Worm (Caenorhabditis elegans) whole organism, young adult: ENCODE measurements around the gene Y40C5A.4.
"Not testable (repeated sequence)": the region's sequence is repeated elsewhere in the genome, so short reads cannot be mapped to it uniquely, and the experiment has no call there.

Experiments used
- ama-1 ChIP-seq, 3 experiments: fragments of 150-350 bp in 1 of 3; sonication (generic microtip) in 2 of 3; optimal IDR thresholded peaks; 2 replicates each; lab custom pipeline; 2014 to 2018; ENCODE audit warnings: missing biosample characterization in 2 of 3, missing genetic modification characterization in 2 of 3, missing genetic modification reagents in 2 of 3
- egrh-3 ChIP-seq: fragments of 200-800 bp; sonication (Bioruptor generic); IDR thresholded peaks from 2 replicates; pipeline ENCODE4 v1.3.6; 2022; ENCODE audit warnings: missing genetic modification reagents, missing genetic modification characterization, missing compliant biosample characterization
- ets-4 ChIP-seq: fragments of 200-800 bp; sonication (Bioruptor generic); optimal IDR thresholded peaks from 2 replicates; lab custom pipeline; 2018; ENCODE audit warnings: mild to moderate bottlenecking, missing genetic modification characterization, missing compliant biosample characterization
- him-1 ChIP-seq: sonication (generic microtip); optimal IDR thresholded peaks from 2 replicates; lab custom pipeline; 2016; ENCODE audit warnings: missing genotype, missing genetic modification reagents, missing genetic modification characterization, missing compliant biosample characterization
- hsf-1 ChIP-seq: fragments of 200-800 bp; sonication (Bioruptor generic); IDR thresholded peaks from 2 replicates; pipeline ENCODE4 v1.3.6; 2022; ENCODE audit warnings: missing genetic modification reagents, missing genetic modification characterization, missing compliant biosample characterization
- lin-40 ChIP-seq: sonication (generic microtip); optimal IDR thresholded peaks from 2 replicates; lab custom pipeline; 2016; ENCODE audit warnings: missing genetic modification characterization, mild to moderate bottlenecking, missing compliant biosample characterization, missing genotype, missing genetic modification reagents
- nfyb-1 ChIP-seq: fragments of 200-800 bp; sonication (Bioruptor generic); IDR thresholded peaks from 2 replicates; pipeline ENCODE4 v1.3.6; 2022; ENCODE audit warnings: missing genetic modification reagents, missing genetic modification characterization, missing compliant biosample characterization
- nhr-179 ChIP-seq: sonication (generic microtip); optimal IDR thresholded peaks from 2 replicates; lab custom pipeline; 2016; ENCODE audit warnings: mild to moderate bottlenecking, missing genetic modification characterization, missing compliant biosample characterization
- pha-4 ChIP-seq: fragments of 150-350 bp; sonication (generic microtip); optimal IDR thresholded peaks from 2 replicates; lab custom pipeline; 2014; ENCODE audit warnings: missing biosample characterization, missing genetic modification reagents, missing genetic modification characterization
- snpc-4 ChIP-seq, 5 experiments: fragments of 150-350 bp in 1 of 5; sonication (generic microtip) in 4 of 5; optimal IDR thresholded peaks; 2 replicates each; lab custom pipeline; 2014 to 2018; ENCODE audit warnings: missing genetic modification characterization in 5 of 5, missing biosample characterization in 3 of 5, antibody characterized with exemption in 2 of 5, mild to moderate bottlenecking in 2 of 5, missing compliant biosample characterization in 2 of 5, missing genotype in 2 of 5, moderate library complexity in 2 of 5, missing genetic modification reagents in 1 of 5
- tlf-1 ChIP-seq: fragments of 200-800 bp; sonication (Bioruptor generic); optimal IDR thresholded peaks from 2 replicates; lab custom pipeline; 2018; ENCODE audit warnings: mild to moderate bottlenecking, missing genetic modification characterization, missing compliant biosample characterization
- ztf-22 ChIP-seq: fragments of 200-800 bp; sonication (Bioruptor generic); optimal IDR thresholded peaks from 2 replicates; lab custom pipeline; 2018; ENCODE audit warnings: mild to moderate bottlenecking, missing genetic modification characterization, moderate library complexity, missing compliant biosample characterization

DNA sequence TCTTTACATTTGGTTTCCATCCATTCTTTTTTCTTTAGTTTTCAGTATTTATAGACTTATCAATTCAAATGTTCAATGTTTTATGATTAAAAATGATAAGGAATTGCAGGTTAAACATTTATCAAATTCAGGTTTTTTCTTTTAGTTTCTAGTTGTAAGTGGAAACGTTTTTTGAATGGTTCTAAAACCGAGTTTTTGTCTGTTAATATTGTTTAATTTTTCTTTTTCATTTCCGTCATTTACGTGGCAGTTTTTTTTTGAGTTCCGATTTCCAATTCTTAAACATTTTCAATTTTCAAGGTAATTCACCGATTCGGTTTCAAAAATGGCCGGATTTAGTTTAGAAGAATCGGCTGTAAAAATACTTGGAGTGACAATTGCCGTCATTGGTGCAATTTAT is 9.9 kb upstream of the Y40C5A.4 start, which contains the start of gene T12B3.3:
- not testable (repeated sequence) for TF ChIP-seq pha-4; nfyb-1 (GFP tag; lab: Robert Waterston, UW); ztf-22; ama-1 (optimal IDR thresholded peaks at IDR 0.05; lab: Kevin White, UChicago); ama-1 (GFP tag; optimal IDR thresholded peaks at IDR 0.05; lab: Kevin White, UChicago); nhr-179 (tag; lab: Kevin White, UChicago); snpc-4 (GFP tag; optimal IDR thresholded peaks at IDR 0.05; lab: Kevin White, UChicago); snpc-4 (tag; optimal IDR thresholded peaks at IDR 0.05; lab: Kevin White, UChicago); lin-40 (tag; lab: Kevin White, UChicago); him-1; ets-4 (GFP tag; lab: Kevin White, UChicago); tlf-1 (GFP tag; lab: Kevin White, UChicago); egrh-3 (GFP tag; lab: Robert Waterston, UW); hsf-1 (GFP tag; lab: Robert Waterston, UW)
